Fruit fly (Drosophila melanogaster) whole organism, embryonic: Measurements from ENCODE around the gene AP-1sigma.

Experiments used
- CG10462 ChIP-seq: fragments of 200-800 bp; sonication (Bioruptor generic); optimal IDR thresholded peaks from 2 replicates; lab custom pipeline; 2016; ENCODE audit warnings: missing biosample characterization, missing genetic modification characterization
- CG11504 ChIP-seq: fragments of 200-800 bp; sonication (Bioruptor generic); optimal IDR thresholded peaks from 3 replicates; lab custom pipeline; 2019; ENCODE audit warnings: missing biosample characterization, mild to moderate bottlenecking, missing genetic modification characterization, moderate library complexity
- CG12769 ChIP-seq: fragments of 200-800 bp; sonication (Bioruptor generic); optimal IDR thresholded peaks from 2 replicates; lab custom pipeline; 2019; ENCODE audit warnings: missing biosample characterization, mild to moderate bottlenecking, missing genetic modification characterization, moderate library complexity
- CG13287 ChIP-seq: fragments of 200-800 bp; sonication (Bioruptor generic); IDR thresholded peaks from 2 replicates; pipeline ENCODE4 v1.3.6; 2022; ENCODE audit warnings: missing biosample characterization, missing genetic modification characterization; ENCODE audit not compliant: partially characterized antibody
- CG13624 ChIP-seq: fragments of 200-800 bp; sonication (Bioruptor generic); optimal IDR thresholded peaks from 2 replicates; lab custom pipeline; 2016; ENCODE audit warnings: missing biosample characterization, missing genetic modification characterization
- CG13894 ChIP-seq: fragments of 200-800 bp; sonication (Bioruptor generic); optimal IDR thresholded peaks from 3 replicates; lab custom pipeline; 2018; ENCODE audit warnings: missing biosample characterization, mild to moderate bottlenecking, missing genetic modification characterization, moderate library complexity
- CG15514 ChIP-seq: fragments of 200-800 bp; sonication (Bioruptor generic); optimal IDR thresholded peaks from 3 replicates; lab custom pipeline; 2017; ENCODE audit warnings: missing biosample characterization, missing genetic modification characterization, mild to moderate bottlenecking, moderate library complexity, missing genetic modification reagents
- CG1647 ChIP-seq: fragments of 200-800 bp; sonication (Bioruptor generic); optimal IDR thresholded peaks from 3 replicates; lab custom pipeline; 2016; ENCODE audit warnings: missing biosample characterization, missing genetic modification characterization
- CG16813 ChIP-seq: fragments of 200-800 bp; sonication (Bioruptor generic); IDR thresholded peaks from 3 replicates; pipeline ENCODE4 v1.3.6; 2022; ENCODE audit warnings: missing biosample characterization, missing genetic modification characterization; ENCODE audit not compliant: partially characterized antibody
- CG17359 ChIP-seq: fragments of 200-800 bp; sonication (Bioruptor generic); optimal IDR thresholded peaks from 3 replicates; lab custom pipeline; 2018; ENCODE audit warnings: missing biosample characterization, mild to moderate bottlenecking, missing genetic modification characterization, moderate library complexity
- CG2875 ChIP-seq: fragments of 200-800 bp; sonication (Bioruptor generic); optimal IDR thresholded peaks from 2 replicates; lab custom pipeline; 2017; ENCODE audit warnings: missing biosample characterization, mild to moderate bottlenecking, missing genetic modification characterization, missing genetic modification reagents
- CG32532 ChIP-seq: fragments of 200-800 bp; sonication (Bioruptor generic); IDR thresholded peaks from 2 replicates; pipeline ENCODE4 v1.3.6; 2022; ENCODE audit warnings: missing biosample characterization, missing genetic modification characterization
- CG32767 ChIP-seq: fragments of 200-800 bp; sonication (Bioruptor generic); IDR thresholded peaks from 2 replicates; pipeline ENCODE4 v1.3.6; 2022; ENCODE audit warnings: missing biosample characterization, missing genetic modification characterization
- CG4404 ChIP-seq: fragments of 200-800 bp; sonication (Bioruptor generic); IDR thresholded peaks from 2 replicates; pipeline ENCODE4 v1.3.6; 2022; ENCODE audit warnings: missing biosample characterization, missing genetic modification characterization
- CG5180 ChIP-seq: fragments of 200-800 bp; sonication (Bioruptor generic); optimal IDR thresholded peaks from 3 replicates; lab custom pipeline; 2017; ENCODE audit warnings: missing biosample characterization, missing genetic modification characterization, mild to moderate bottlenecking, moderate library complexity, missing genetic modification reagents
- CG6813 ChIP-seq: fragments of 200-800 bp; sonication (Bioruptor generic); optimal IDR thresholded peaks from 2 replicates; lab custom pipeline; 2017; ENCODE audit warnings: missing biosample characterization, missing genetic modification characterization, mild to moderate bottlenecking, moderate library complexity, missing genetic modification reagents
- CG7786 ChIP-seq: fragments of 200-800 bp; sonication (Bioruptor generic); optimal IDR thresholded peaks from 2 replicates; lab custom pipeline; 2016; ENCODE audit warnings: missing biosample characterization, missing genetic modification characterization
- CG8089 ChIP-seq: fragments of 200-800 bp; sonication (Bioruptor generic); optimal IDR thresholded peaks from 3 replicates; lab custom pipeline; 2016; ENCODE audit warnings: missing biosample characterization, missing genetic modification characterization
- CG9727 ChIP-seq: fragments of 200-800 bp; sonication (Bioruptor generic); optimal IDR thresholded peaks from 3 replicates; lab custom pipeline; 2017; ENCODE audit warnings: missing biosample characterization, mild to moderate bottlenecking, missing genetic modification characterization
- Dbx ChIP-seq: fragments of 200-800 bp; sonication (Bioruptor generic); IDR thresholded peaks from 3 replicates; pipeline ENCODE4 v1.3.6; 2022; ENCODE audit warnings: missing biosample characterization, missing genetic modification characterization
- Ets65A ChIP-seq: fragments of 200-800 bp; sonication (Bioruptor generic); peaks from one replicate; lab custom pipeline; 2016; ENCODE audit warnings: missing biosample characterization, missing genetic modification characterization
- MBD-R2 ChIP-seq: fragments of 200-800 bp; sonication (Bioruptor generic); IDR thresholded peaks from 2 replicates; pipeline ENCODE4 v1.3.6; 2022; ENCODE audit warnings: missing biosample characterization, missing genetic modification characterization
- Med ChIP-seq: fragments of 200-800 bp; sonication (Bioruptor generic); peaks from one replicate; lab custom pipeline; 2016; ENCODE audit warnings: missing biosample characterization, missing genetic modification characterization, mild to moderate bottlenecking, inconsistent platforms, moderate library complexity
- Mes4 ChIP-seq: fragments of 200-800 bp; sonication (Bioruptor generic); optimal IDR thresholded peaks from 2 replicates; lab custom pipeline; 2016; ENCODE audit warnings: missing biosample characterization, missing genetic modification characterization
- NFAT ChIP-seq: fragments of 200-800 bp; sonication (Bioruptor generic); IDR thresholded peaks from 2 replicates; pipeline ENCODE4 v1.3.6; 2022; ENCODE audit warnings: missing biosample characterization, missing genetic modification characterization
- NfI ChIP-seq: fragments of 200-800 bp; sonication (Bioruptor generic); optimal IDR thresholded peaks from 3 replicates; lab custom pipeline; 2018; ENCODE audit warnings: missing biosample characterization, mild to moderate bottlenecking, missing genetic modification characterization, moderate library complexity
- Stat92E ChIP-seq, 3 experiments: fragments of >200 bp in 2 of 3; fragments of 200-800 bp in 1 of 3; sonication (Bioruptor generic) in 1 of 3; optimal IDR thresholded peaks; 2 replicates each; lab custom pipeline; 2017 to 2019; ENCODE audit warnings: missing biosample characterization in 3 of 3, missing genetic modification characterization in 3 of 3, mild to moderate bottlenecking in 1 of 3, moderate library complexity in 1 of 3
- TFAM ChIP-seq: fragments of 200-800 bp; sonication (Bioruptor generic); optimal IDR thresholded peaks from 2 replicates; lab custom pipeline; 2017; ENCODE audit warnings: missing biosample characterization, missing genetic modification characterization, inconsistent platforms
- abd-A ChIP-seq: fragments of 200-800 bp; sonication (Bioruptor generic); optimal IDR thresholded peaks from 3 replicates; lab custom pipeline; 2019; ENCODE audit warnings: missing biosample characterization, mild to moderate bottlenecking, missing genetic modification characterization, moderate library complexity
- ato ChIP-seq: fragments of 200-800 bp; sonication (Bioruptor generic); IDR thresholded peaks from 2 replicates; pipeline ENCODE4 v1.3.6; 2022; ENCODE audit warnings: missing biosample characterization, missing genetic modification characterization; ENCODE audit not compliant: partially characterized antibody
- bsh ChIP-seq, 2 experiments: fragments of 200-800 bp; sonication (Bioruptor generic); optimal IDR thresholded peaks; 2 replicates each; lab custom pipeline; 2017 to 2018; ENCODE audit warnings: mild to moderate bottlenecking in 2 of 2, missing biosample characterization in 2 of 2, missing genetic modification characterization in 2 of 2, moderate library complexity in 1 of 2
- chn ChIP-seq: fragments of 200-800 bp; sonication (Bioruptor generic); optimal IDR thresholded peaks from 2 replicates; lab custom pipeline; 2016; ENCODE audit warnings: missing biosample characterization, missing genetic modification characterization
- crol ChIP-seq: fragments of 200-800 bp; sonication (Bioruptor generic); IDR thresholded peaks from 2 replicates; pipeline ENCODE4 v1.3.6; 2022; ENCODE audit warnings: missing biosample characterization, missing genetic modification characterization
- jing ChIP-seq: fragments of 200-800 bp; sonication (Bioruptor generic); optimal IDR thresholded peaks from 2 replicates; lab custom pipeline; 2018; ENCODE audit warnings: missing biosample characterization, mild to moderate bottlenecking, missing genetic modification characterization
- kah ChIP-seq: fragments of 200-800 bp; sonication (Bioruptor generic); optimal IDR thresholded peaks from 2 replicates; lab custom pipeline; 2018; ENCODE audit warnings: missing biosample characterization, mild to moderate bottlenecking, missing genetic modification characterization
- mirr ChIP-seq: fragments of 200-800 bp; sonication (Bioruptor generic); optimal IDR thresholded peaks from 3 replicates; lab custom pipeline; 2018; ENCODE audit warnings: missing biosample characterization, mild to moderate bottlenecking, missing genetic modification characterization
- nerfin-1 ChIP-seq: fragments of 200-800 bp; sonication (Bioruptor generic); optimal IDR thresholded peaks from 3 replicates; lab custom pipeline; 2019; ENCODE audit warnings: missing biosample characterization, mild to moderate bottlenecking, missing genetic modification characterization, moderate library complexity
- oc ChIP-seq: fragments of 200-800 bp; sonication (Bioruptor generic); optimal IDR thresholded peaks from 2 replicates; lab custom pipeline; 2018; ENCODE audit warnings: missing biosample characterization, mild to moderate bottlenecking, missing genetic modification characterization, moderate library complexity
- pros ChIP-seq: fragments of 200-800 bp; sonication (Bioruptor generic); optimal IDR thresholded peaks from 3 replicates; lab custom pipeline; 2019; ENCODE audit warnings: missing biosample characterization, mild to moderate bottlenecking, missing genetic modification characterization, moderate library complexity
- repo ChIP-seq: fragments of 200-800 bp; sonication (Bioruptor generic); optimal IDR thresholded peaks from 2 replicates; lab custom pipeline; 2016; ENCODE audit warnings: missing biosample characterization, missing genetic modification characterization
- rib ChIP-seq: fragments of 200-800 bp; sonication (Bioruptor generic); IDR thresholded peaks from 2 replicates; pipeline ENCODE4 v1.3.6; 2022; ENCODE audit warnings: missing biosample characterization, missing genetic modification characterization
- scrt ChIP-seq: fragments of 200-800 bp; sonication (Bioruptor generic); optimal IDR thresholded peaks from 2 replicates; lab custom pipeline; 2018; ENCODE audit warnings: missing biosample characterization, mild to moderate bottlenecking, missing genetic modification characterization, moderate library complexity
- sd ChIP-seq: fragments of 200-800 bp; sonication (Bioruptor generic); optimal IDR thresholded peaks from 3 replicates; lab custom pipeline; 2018; ENCODE audit warnings: missing biosample characterization, mild to moderate bottlenecking, missing genetic modification characterization, moderate library complexity
- so ChIP-seq: fragments of 200-800 bp; sonication (Bioruptor generic); IDR thresholded peaks from 3 replicates; pipeline ENCODE4 v1.3.6; 2022; ENCODE audit warnings: missing biosample characterization, missing genetic modification characterization
- sr ChIP-seq: fragments of 200-800 bp; sonication (Bioruptor generic); IDR thresholded peaks from 3 replicates; pipeline ENCODE4 v1.3.6; 2022; ENCODE audit warnings: missing biosample characterization, missing genetic modification characterization
- vvl ChIP-seq: fragments of 200-800 bp; sonication (Bioruptor generic); IDR thresholded peaks from 2 replicates; pipeline ENCODE4 v1.3.6; 2022; ENCODE audit warnings: missing biosample characterization, missing genetic modification characterization

The AP-1sigma gene

DNA sequence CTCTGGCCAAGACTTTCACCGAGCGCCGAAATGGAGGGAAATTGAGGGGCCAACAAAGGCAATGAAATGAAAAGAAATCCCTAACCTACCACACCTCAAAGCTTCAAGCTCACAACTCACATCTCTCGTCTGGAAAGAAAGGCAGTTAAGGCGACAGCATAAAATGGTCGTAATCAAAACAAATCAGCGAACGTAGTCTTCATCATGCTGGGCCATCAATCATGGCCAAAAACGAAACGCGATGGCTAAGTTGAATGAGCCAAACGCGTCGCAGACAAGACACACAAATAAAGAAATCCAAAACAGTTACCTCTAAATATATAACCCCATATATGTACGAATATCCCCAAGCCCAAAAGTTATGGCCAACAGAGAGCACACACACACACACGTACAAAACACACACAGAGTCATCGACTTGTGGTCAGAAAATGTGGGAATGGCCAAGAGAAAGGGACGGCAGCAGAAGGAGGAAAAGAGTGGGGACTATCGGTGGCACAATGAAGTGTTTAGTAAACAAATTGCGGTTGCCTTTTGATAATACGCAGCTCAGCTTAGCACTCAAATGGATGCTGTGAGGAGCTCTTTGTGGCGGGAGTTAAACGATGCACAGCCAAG is 47.3 kb upstream of the AP-1sigma start (continued):
- TF ChIP-seq pros (GFP tag; lab: Kevin White, UChicago) (peak; percentile 63), crol (GFP tag; lab: Robert Waterston, UW) (0 out of 2 replicates have a peak, but pooled peaks have one; percentile 12), repo (GFP tag; lab: Kevin White, UChicago) (no peak), oc (tag; lab: Kevin White, UChicago) (peak; percentile 50)

- TF ChIP-seq rib, result no peak
- 0 out of 2 replicates have a peak, but pooled peaks have one; percentile 37 for TF ChIP-seq NFAT (GFP tag; lab: Robert Waterston, UW)
- TF ChIP-seq abd-A, result peak; percentile 12
- no peak for TF ChIP-seq CG2875 (GFP tag; lab: Kevin White, UChicago)
- TF ChIP-seq crol (GFP tag; lab: Robert Waterston, UW), result peak; percentile 74
- no peak for TF ChIP-seq jing (GFP tag; lab: Kevin White, UChicago)
- TF ChIP-seq CG4404 (GFP tag; lab: Robert Waterston, UW), result no peak
- TF ChIP-seq CG8089, result no peak
- no peak for TF ChIP-seq CG16813 (GFP tag; lab: Robert Waterston, UW)
- no peak for TF ChIP-seq ato (GFP tag; lab: Robert Waterston, UW)
- no peak for TF ChIP-seq Mes4 (GFP tag; lab: Kevin White, UChicago)
- peak; percentile 69; the same call in 2 of the 3 replicates for TF ChIP-seq sr
- TF ChIP-seq scrt (GFP tag; lab: Kevin White, UChicago), result no peak
- no peak for TF ChIP-seq NfI (GFP tag; lab: Kevin White, UChicago)
- TF ChIP-seq Med (GFP tag; lab: Kevin White, UChicago), result peak; percentile 45
- TF ChIP-seq CG10462, result no peak
- TF ChIP-seq CG15514 (GFP tag; lab: Kevin White, UChicago), result no peak
- TF ChIP-seq chn, result no peak
- TF ChIP-seq mirr, result no peak
- TF ChIP-seq Dbx (GFP tag; lab: Robert Waterston, UW), result no peak
- no peak for TF ChIP-seq TFAM
- no peak for TF ChIP-seq CG13624 (GFP tag; lab: Kevin White, UChicago)
- no peak for TF ChIP-seq Stat92E (GFP tag; optimal IDR thresholded peaks at IDR 0.05; lab: Kevin White, UChicago)
- no peak for TF ChIP-seq CG32532 (GFP tag; lab: Robert Waterston, UW)
- no peak for TF ChIP-seq MBD-R2 (GFP tag; lab: Robert Waterston, UW)
- TF ChIP-seq CG12769, result peak; percentile 30
- no peak for TF ChIP-seq CG11504 (tag; lab: Kevin White, UChicago)
- peak; percentile 33 for TF ChIP-seq Ets65A (GFP tag; lab: Kevin White, UChicago)
Observed at dm6 chr3R:23912349-23912748, 46.1 kb upstream of the AP-1sigma start.

DNA sequence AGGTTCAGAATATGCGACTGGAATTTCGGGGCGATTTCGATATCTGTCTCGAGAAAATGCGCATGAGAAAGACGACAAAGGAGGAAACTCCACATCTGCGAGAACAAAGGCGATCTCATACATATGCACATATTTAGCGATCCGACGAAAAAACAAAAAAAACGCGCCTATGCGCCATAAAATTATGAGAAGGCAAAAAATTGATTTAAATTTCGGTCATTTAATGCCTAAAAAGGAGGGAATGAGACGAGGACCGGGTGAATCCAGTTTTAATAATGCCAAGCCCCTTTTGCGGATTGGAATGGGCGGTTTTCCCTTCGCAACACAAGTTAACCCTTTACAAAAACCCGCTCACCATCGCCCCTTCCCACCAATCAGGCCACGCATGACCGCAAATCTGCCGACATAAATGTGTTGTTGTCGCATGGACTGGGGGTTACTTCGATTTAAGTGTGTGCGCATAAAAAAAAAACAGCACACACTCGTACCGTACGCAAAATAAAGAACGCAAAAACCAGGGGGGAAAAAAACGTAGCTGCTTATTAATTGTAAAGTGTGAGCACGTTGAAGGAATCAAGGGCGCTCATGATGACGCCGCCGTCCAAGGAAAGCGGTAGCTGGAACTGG is 43.9 kb upstream of the AP-1sigma start:
- TF ChIP-seq bsh (GFP tag; optimal IDR thresholded peaks at IDR 0.05; lab: Kevin White, UChicago) (no peak), nerfin-1 (tag; lab: Kevin White, UChicago) (no peak), vvl (GFP tag; lab: Robert Waterston, UW) (peak; percentile 67; the same call in 1 of the 2 replicates), CG13894 (tag; lab: Kevin White, UChicago) (peak; percentile 25), CG17359 (tag; lab: Kevin White, UChicago) (no peak), abd-A (peak; percentile 76), CG5180 (GFP tag; lab: Kevin White, UChicago) (no peak), CG13287 (GFP tag; lab: Robert Waterston, UW) (0 out of 2 replicates have a peak, but pooled peaks have one; percentile 8), CG1647 (GFP tag; lab: Kevin White, UChicago) (no peak), kah (GFP tag; lab: Kevin White, UChicago) (no peak), CG32767 (no peak), CG6813 (GFP tag; lab: Kevin White, UChicago) (no peak), pros (GFP tag; lab: Kevin White, UChicago) (peak; percentile 18), CG7786 (GFP tag; lab: Kevin White, UChicago) (no peak), so (GFP tag; lab: Robert Waterston, UW) (no peak), CG9727 (GFP tag; lab: Kevin White, UChicago) (no peak), sd (tag; lab: Kevin White, UChicago) (peak; percentile 88)
